Fruit fly (Drosophila melanogaster) whole organism, embryonic: ENCODE data around the gene CdGAPr.

Experiments used
- ATbp ChIP-seq: fragments of 200-800 bp; sonication (Bioruptor generic); optimal IDR thresholded peaks from 2 replicates; lab custom pipeline; 2017; ENCODE audit warnings: missing biosample characterization, mild to moderate bottlenecking, missing genetic modification characterization, missing genetic modification reagents
- Atf-2 ChIP-seq: fragments of 200-800 bp; sonication (Bioruptor generic); optimal IDR thresholded peaks from 2 replicates; lab custom pipeline; 2016; ENCODE audit warnings: missing biosample characterization, missing genetic modification characterization
- Blimp-1 ChIP-seq: fragments of 200-800 bp; sonication (Bioruptor generic); optimal IDR thresholded peaks from 3 replicates; lab custom pipeline; 2018; ENCODE audit warnings: missing biosample characterization, missing genetic modification characterization, mild to moderate bottlenecking, moderate library complexity, missing genetic modification reagents
- CG10209 ChIP-seq: fragments of 200-800 bp; sonication (Bioruptor generic); optimal IDR thresholded peaks from 3 replicates; lab custom pipeline; 2017; ENCODE audit warnings: missing biosample characterization, mild to moderate bottlenecking, missing genetic modification characterization, missing genetic modification reagents
- CG10654 ChIP-seq: fragments of 200-800 bp; sonication (Bioruptor generic); optimal IDR thresholded peaks from 2 replicates; lab custom pipeline; 2016; ENCODE audit warnings: missing biosample characterization, missing genetic modification characterization
- CG10979 ChIP-seq: fragments of 200-800 bp; sonication (Bioruptor generic); optimal IDR thresholded peaks from 2 replicates; lab custom pipeline; 2018; ENCODE audit warnings: missing biosample characterization, mild to moderate bottlenecking, missing genetic modification characterization, moderate library complexity
- CG11695 ChIP-seq: fragments of 200-800 bp; sonication (Bioruptor generic); IDR thresholded peaks from 3 replicates; pipeline ENCODE4 v1.3.6; 2022; ENCODE audit warnings: missing biosample characterization, missing genetic modification characterization
- CG12391 ChIP-seq: fragments of 200-800 bp; sonication (Bioruptor generic); optimal IDR thresholded peaks from 3 replicates; lab custom pipeline; 2018; ENCODE audit warnings: missing biosample characterization, mild to moderate bottlenecking, missing genetic modification characterization, moderate library complexity
- CG12769 ChIP-seq: fragments of 200-800 bp; sonication (Bioruptor generic); optimal IDR thresholded peaks from 2 replicates; lab custom pipeline; 2019; ENCODE audit warnings: missing biosample characterization, mild to moderate bottlenecking, missing genetic modification characterization, moderate library complexity
- CG13424 ChIP-seq: fragments of 200-800 bp; sonication (Bioruptor generic); optimal IDR thresholded peaks from 2 replicates; lab custom pipeline; 2019; ENCODE audit warnings: missing biosample characterization, mild to moderate bottlenecking, missing genetic modification characterization, moderate library complexity
- CG14014 ChIP-seq: fragments of 200-800 bp; sonication (Bioruptor generic); IDR thresholded peaks from 2 replicates; pipeline ENCODE4 v1.3.6; 2022; ENCODE audit warnings: missing biosample characterization, missing genetic modification characterization
- CG17359 ChIP-seq: fragments of 200-800 bp; sonication (Bioruptor generic); optimal IDR thresholded peaks from 3 replicates; lab custom pipeline; 2018; ENCODE audit warnings: missing biosample characterization, mild to moderate bottlenecking, missing genetic modification characterization, moderate library complexity
- CG17385 ChIP-seq: fragments of 200-800 bp; sonication (Bioruptor generic); optimal IDR thresholded peaks from 3 replicates; lab custom pipeline; 2018; ENCODE audit warnings: missing biosample characterization, mild to moderate bottlenecking, missing genetic modification characterization
- CG18262 ChIP-seq: fragments of 200-800 bp; optimal IDR thresholded peaks from 3 replicates; lab custom pipeline; 2019; ENCODE audit warnings: missing biosample characterization, mild to moderate bottlenecking, missing genetic modification characterization, moderate library complexity
- CG18599 ChIP-seq: fragments of 200-800 bp; sonication (Bioruptor generic); optimal IDR thresholded peaks from 3 replicates; lab custom pipeline; 2017; ENCODE audit warnings: missing biosample characterization, missing genetic modification characterization, mild to moderate bottlenecking, moderate library complexity, missing genetic modification reagents
- CG30403 ChIP-seq: fragments of 200-800 bp; sonication (Bioruptor generic); optimal IDR thresholded peaks from 3 replicates; lab custom pipeline; 2016; ENCODE audit warnings: missing biosample characterization, missing genetic modification characterization
- CG34224 ChIP-seq: fragments of 200-800 bp; sonication (Bioruptor generic); IDR thresholded peaks from 3 replicates; pipeline ENCODE4 v1.3.6; 2022; ENCODE audit warnings: missing biosample characterization, missing genetic modification characterization; ENCODE audit not compliant: partially characterized antibody
- CG4424 ChIP-seq: fragments of 200-800 bp; sonication (Bioruptor generic); optimal IDR thresholded peaks from 3 replicates; lab custom pipeline; 2016; ENCODE audit warnings: missing biosample characterization, missing genetic modification characterization
- CG7556 ChIP-seq: fragments of 200-800 bp; sonication (Bioruptor generic); optimal IDR thresholded peaks from 2 replicates; lab custom pipeline; 2017; ENCODE audit warnings: missing biosample characterization, mild to moderate bottlenecking, missing genetic modification characterization
- CG8924 ChIP-seq: fragments of 200-800 bp; optimal IDR thresholded peaks from 3 replicates; lab custom pipeline; 2019; ENCODE audit warnings: missing biosample characterization, mild to moderate bottlenecking, missing genetic modification characterization, moderate library complexity
- CG9437 ChIP-seq: fragments of 200-800 bp; sonication (Bioruptor generic); optimal IDR thresholded peaks from 2 replicates; lab custom pipeline; 2018; ENCODE audit warnings: missing biosample characterization, mild to moderate bottlenecking, missing genetic modification characterization
- CoRest ChIP-seq: fragments of 200-800 bp; sonication (Bioruptor generic); optimal IDR thresholded peaks from 3 replicates; lab custom pipeline; 2018; ENCODE audit warnings: missing biosample characterization, mild to moderate bottlenecking, missing genetic modification characterization, moderate library complexity
- D ChIP-seq, 2 experiments: fragments of 200-800 bp in 1 of 2; fragments of >200 bp in 1 of 2; sonication (Bioruptor generic) in 1 of 2; optimal IDR thresholded peaks; 2 replicates in 1 of 2; 3 replicates in 1 of 2; lab custom pipeline; 2017; ENCODE audit warnings: mild to moderate bottlenecking in 1 of 2, missing biosample characterization in 1 of 2, missing genetic modification characterization in 1 of 2, missing genetic modification reagents in 1 of 2
- Dek ChIP-seq: fragments of 200-800 bp; sonication (Bioruptor generic); optimal IDR thresholded peaks from 3 replicates; lab custom pipeline; 2019; ENCODE audit warnings: missing biosample characterization, mild to moderate bottlenecking, missing genetic modification characterization, moderate library complexity
- Doc2 ChIP-seq: fragments of 200-800 bp; sonication (Bioruptor generic); IDR thresholded peaks from 2 replicates; pipeline ENCODE4 v1.3.6; 2022; ENCODE audit warnings: missing biosample characterization, missing genetic modification characterization
- HHEX ChIP-seq: fragments of 200-800 bp; sonication (Bioruptor generic); optimal IDR thresholded peaks from 3 replicates; lab custom pipeline; 2017; ENCODE audit warnings: missing biosample characterization, mild to moderate bottlenecking, missing genetic modification characterization, missing genetic modification reagents
- Hr51 ChIP-seq, 2 experiments: fragments of 200-800 bp; sonication (Bioruptor generic); optimal IDR thresholded peaks; 2 replicates in 1 of 2; 3 replicates in 1 of 2; lab custom pipeline; 2016 to 2018; ENCODE audit warnings: missing biosample characterization in 2 of 2, missing genetic modification characterization in 2 of 2, mild to moderate bottlenecking in 1 of 2, moderate library complexity in 1 of 2
- Ssrp ChIP-seq: fragments of 200-800 bp; sonication (Bioruptor generic); optimal IDR thresholded peaks from 2 replicates; lab custom pipeline; 2018; ENCODE audit warnings: missing biosample characterization, mild to moderate bottlenecking, missing genetic modification characterization, moderate library complexity
- Xbp1 ChIP-seq: fragments of 200-800 bp; sonication (Bioruptor generic); optimal IDR thresholded peaks from 3 replicates; lab custom pipeline; 2016; ENCODE audit warnings: missing biosample characterization, mild to moderate bottlenecking, missing genetic modification characterization
- bsh ChIP-seq, 2 experiments: fragments of 200-800 bp; sonication (Bioruptor generic); optimal IDR thresholded peaks; 2 replicates each; lab custom pipeline; 2017 to 2018; ENCODE audit warnings: mild to moderate bottlenecking in 2 of 2, missing biosample characterization in 2 of 2, missing genetic modification characterization in 2 of 2, moderate library complexity in 1 of 2
- chm ChIP-seq: fragments of 200-800 bp; sonication (Bioruptor generic); IDR thresholded peaks from 2 replicates; pipeline ENCODE4 v1.3.6; 2022; ENCODE audit warnings: missing biosample characterization, missing genetic modification characterization
- ci ChIP-seq: fragments of 200-800 bp; sonication (Bioruptor generic); IDR thresholded peaks from 3 replicates; pipeline ENCODE4 v1.3.6; 2022; ENCODE audit warnings: missing biosample characterization, missing genetic modification characterization
- crp ChIP-seq, 2 experiments: fragments of 200-800 bp; sonication (Bioruptor generic); optimal IDR thresholded peaks; 2 replicates in 1 of 2; 3 replicates in 1 of 2; lab custom pipeline; 2017; ENCODE audit warnings: missing biosample characterization in 2 of 2, missing genetic modification characterization in 2 of 2, mild to moderate bottlenecking in 1 of 2, moderate library complexity in 1 of 2
- dmrt11E ChIP-seq: fragments of 200-800 bp; sonication (Bioruptor generic); optimal IDR thresholded peaks from 3 replicates; lab custom pipeline; 2018; ENCODE audit warnings: missing biosample characterization, mild to moderate bottlenecking, missing genetic modification characterization, moderate library complexity
- eve ChIP-seq, 2 experiments: fragments of >200 bp; optimal IDR thresholded peaks; 2 replicates each; lab custom pipeline; 2017; ENCODE audit warnings: missing biosample characterization in 2 of 2, missing genetic modification characterization in 2 of 2
- fru ChIP-seq: fragments of >200 bp; optimal IDR thresholded peaks from 2 replicates; lab custom pipeline; 2017
- gce ChIP-seq: fragments of 200-800 bp; sonication (Bioruptor generic); IDR thresholded peaks from 3 replicates; pipeline ENCODE4 v1.3.6; 2022; ENCODE audit warnings: missing biosample characterization, missing genetic modification characterization
- gem ChIP-seq: fragments of 200-800 bp; sonication (Bioruptor generic); optimal IDR thresholded peaks from 2 replicates; lab custom pipeline; 2019; ENCODE audit warnings: missing biosample characterization, mild to moderate bottlenecking, missing genetic modification characterization, moderate library complexity
- grau ChIP-seq: fragments of 200-800 bp; optimal IDR thresholded peaks from 3 replicates; lab custom pipeline; 2019; ENCODE audit warnings: missing biosample characterization, mild to moderate bottlenecking, missing genetic modification characterization, moderate library complexity
- lab ChIP-seq: fragments of 200-800 bp; sonication (Bioruptor generic); optimal IDR thresholded peaks from 3 replicates; lab custom pipeline; 2017; ENCODE audit warnings: missing biosample characterization, missing genetic modification characterization, mild to moderate bottlenecking, moderate library complexity, missing genetic modification reagents
- onecut ChIP-seq: fragments of 200-800 bp; sonication (Bioruptor generic); IDR thresholded peaks from 2 replicates; pipeline ENCODE4 v1.3.6; 2022; ENCODE audit warnings: missing biosample characterization, missing genetic modification characterization
- prd ChIP-seq, 3 experiments: fragments of >200 bp in 2 of 3; fragments of 200-800 bp in 1 of 3; sonication (Bioruptor generic) in 1 of 3; optimal IDR thresholded peaks in 2 of 3; IDR thresholded peaks in 1 of 3; 2 replicates in 2 of 3; 3 replicates in 1 of 3; pipeline versions ENCODE4 v1.3.6 to Lab custom; 2017 to 2022; ENCODE audit warnings: missing biosample characterization in 1 of 3, missing genetic modification characterization in 1 of 3
- pzg ChIP-seq: fragments of 200-800 bp; sonication (Bioruptor generic); optimal IDR thresholded peaks from 3 replicates; lab custom pipeline; 2018; ENCODE audit warnings: missing biosample characterization, mild to moderate bottlenecking, missing genetic modification characterization, moderate library complexity
- slbo ChIP-seq: fragments of 200-800 bp; sonication (Bioruptor generic); IDR thresholded peaks from 2 replicates; pipeline ENCODE4 v1.3.6; 2022; ENCODE audit warnings: missing biosample characterization, missing genetic modification characterization
- tap ChIP-seq: fragments of 200-800 bp; optimal IDR thresholded peaks from 3 replicates; lab custom pipeline; 2019; ENCODE audit warnings: missing biosample characterization, mild to moderate bottlenecking, missing genetic modification characterization, moderate library complexity
- tio ChIP-seq: fragments of 200-800 bp; sonication (Bioruptor generic); optimal IDR thresholded peaks from 2 replicates; lab custom pipeline; 2017; ENCODE audit warnings: missing biosample characterization, missing genetic modification characterization, inconsistent platforms
- zfh1 ChIP-seq: fragments of 200-800 bp; sonication (Bioruptor generic); IDR thresholded peaks from 3 replicates; pipeline ENCODE4 v1.3.6; 2022; ENCODE audit warnings: missing biosample characterization, missing genetic modification characterization

Gene CdGAPr

dm6 chr2L:19799940-19800339 is 8.3 kb upstream of the CdGAPr start:
- no peak for TF ChIP-seq CG10654 (GFP tag; lab: Kevin White, UChicago)
- 0 out of 2 replicates have a peak, but pooled peaks have one; percentile 15 for TF ChIP-seq onecut
- 0 out of 3 replicates have a peak, but pooled peaks have one; percentile 10 for TF ChIP-seq CG11695
- TF ChIP-seq CG9437 (GFP tag; lab: Kevin White, UChicago) = no peak
- TF ChIP-seq CG7556 (GFP tag; lab: Kevin White, UChicago) = peak; percentile 30
- peak; percentile 29 for TF ChIP-seq CG10209 (GFP tag; lab: Kevin White, UChicago)
- TF ChIP-seq Ssrp (tag; lab: Kevin White, UChicago) = peak; percentile 22
- TF ChIP-seq fru (lab: Kevin White, UChicago) = no peak
- no peak for TF ChIP-seq Doc2 (GFP tag; lab: Robert Waterston, UW)
- TF ChIP-seq crp (GFP tag; optimal IDR thresholded peaks at IDR 0.05; lab: Kevin White, UChicago) = no peak
- TF ChIP-seq CG8924 (tag; lab: Kevin White, UChicago) = peak; percentile 10
- TF ChIP-seq Xbp1 = peak; percentile 4
- peak; percentile 29 for TF ChIP-seq CG12391 (tag; lab: Kevin White, UChicago)
- 0 out of 3 replicates have a peak, but pooled peaks have one; percentile 15 for TF ChIP-seq gce (GFP tag; lab: Robert Waterston, UW)
- peak; percentile 43 for TF ChIP-seq CoRest (tag; lab: Kevin White, UChicago)
- TF ChIP-seq CG34224 (GFP tag; lab: Robert Waterston, UW) = no peak
- TF ChIP-seq tap (tag; lab: Kevin White, UChicago) = peak; percentile 3
- peak; percentile 53; the same call in 1 of the 3 replicates for TF ChIP-seq ci
- TF ChIP-seq CG14014 (GFP tag; lab: Robert Waterston, UW) = no peak
- peak; percentile 48 for TF ChIP-seq lab (GFP tag; lab: Kevin White, UChicago)
- peak; percentile 36 for TF ChIP-seq Blimp-1 (GFP tag; lab: Kevin White, UChicago)
- peak; percentile 26 for TF ChIP-seq CG17385
- no peak for TF ChIP-seq D (optimal IDR thresholded peaks at IDR 0.05; lab: Kevin White, UChicago)
- peak; percentile 22 for TF ChIP-seq D (GFP tag; optimal IDR thresholded peaks at IDR 0.05; lab: Kevin White, UChicago)
- peak; percentile 10 for TF ChIP-seq CG30403 (GFP tag; lab: Kevin White, UChicago)
- peak; percentile 47 for TF ChIP-seq CG13424 (tag; lab: Kevin White, UChicago)
- TF ChIP-seq HHEX (GFP tag; lab: Kevin White, UChicago) = peak; percentile 28
- peak; percentile 24 for TF ChIP-seq tio
- peak; percentile 21 for TF ChIP-seq dmrt11E
- peak in 1 of 2 experiments; percentile 63 for TF ChIP-seq bsh (GFP tag; optimal IDR thresholded peaks at IDR 0.05; lab: Kevin White, UChicago)
- TF ChIP-seq ATbp = peak; percentile 19
- no peak for TF ChIP-seq pzg (GFP tag; lab: Kevin White, UChicago)
- TF ChIP-seq prd (optimal IDR thresholded peaks at IDR 0.05; lab: Kevin White, UChicago) = no peak
- peak; percentile 18; the same call in 1 of the 3 replicates for TF ChIP-seq prd (GFP tag; IDR thresholded peaks at IDR 0.05; lab: Robert Waterston, UW)
- peak; percentile 11 for TF ChIP-seq CG4424
- peak; percentile 15 for TF ChIP-seq Dek (tag; lab: Kevin White, UChicago)
- peak; percentile 55 for TF ChIP-seq CG17359 (tag; lab: Kevin White, UChicago)
- TF ChIP-seq Hr51 (GFP tag; optimal IDR thresholded peaks at IDR 0.05; lab: Kevin White, UChicago) = peak in 1 of 2 experiments; percentile 32
- peak; percentile 36 for TF ChIP-seq CG18599 (GFP tag; lab: Kevin White, UChicago)
- TF ChIP-seq CG12769 (tag; lab: Kevin White, UChicago) = peak; percentile 15
- 0 out of 2 replicates have a peak, but pooled peaks have one; percentile 7 for TF ChIP-seq slbo (GFP tag; lab: Robert Waterston, UW)
- TF ChIP-seq zfh1 = 0 out of 3 replicates have a peak, but pooled peaks have one; percentile 32
- TF ChIP-seq CG10979 (tag; lab: Kevin White, UChicago) = peak; percentile 43
- TF ChIP-seq CG18262 (tag; lab: Kevin White, UChicago) = peak; percentile 31
- peak; percentile 56 for TF ChIP-seq gem (tag; lab: Kevin White, UChicago)
- no peak for TF ChIP-seq eve (GFP tag; optimal IDR thresholded peaks at IDR 0.05; lab: Kevin White, UChicago)
- TF ChIP-seq Atf-2 (GFP tag; lab: Kevin White, UChicago) = no peak
- TF ChIP-seq chm (GFP tag; lab: Robert Waterston, UW) = no peak
- peak; percentile 50 for TF ChIP-seq grau (tag; lab: Kevin White, UChicago)
